Fruit fly (Drosophila melanogaster) whole organism, embryonic: Measurements from ENCODE around the gene CG45100.

Experiments used
- Ada2b ChIP-seq: fragments of 200-800 bp; sonication (Bioruptor generic); IDR thresholded peaks from 2 replicates; pipeline ENCODE4 v1.3.6; 2022; ENCODE audit warnings: missing biosample characterization, missing genetic modification characterization
- Awh ChIP-seq: fragments of 200-800 bp; sonication (Bioruptor generic); IDR thresholded peaks from 2 replicates; pipeline ENCODE4, ENCODE4 v1.3.6; 2022; ENCODE audit warnings: missing biosample characterization, missing genetic modification characterization
- BEAF-32 ChIP-seq: fragments of 200-800 bp; sonication (Bioruptor generic); optimal IDR thresholded peaks from 3 replicates; lab custom pipeline; 2017; ENCODE audit warnings: missing biosample characterization, missing genetic modification characterization, mild to moderate bottlenecking, moderate library complexity, missing genetic modification reagents
- BtbVII ChIP-seq: fragments of 200-800 bp; sonication (Bioruptor generic); optimal IDR thresholded peaks from 3 replicates; lab custom pipeline; 2017; ENCODE audit warnings: missing biosample characterization, mild to moderate bottlenecking, missing genetic modification characterization
- CG10274 ChIP-seq: fragments of 200-800 bp; sonication (Bioruptor generic); optimal IDR thresholded peaks from 3 replicates; lab custom pipeline; 2017; ENCODE audit warnings: missing biosample characterization, mild to moderate bottlenecking, missing genetic modification characterization
- CG11398 ChIP-seq: fragments of 200-800 bp; sonication (Bioruptor generic); optimal IDR thresholded peaks from 2 replicates; lab custom pipeline; 2016; ENCODE audit warnings: missing biosample characterization, missing genetic modification characterization
- CG11504 ChIP-seq: fragments of 200-800 bp; sonication (Bioruptor generic); optimal IDR thresholded peaks from 3 replicates; lab custom pipeline; 2019; ENCODE audit warnings: missing biosample characterization, mild to moderate bottlenecking, missing genetic modification characterization, moderate library complexity
- CG14860 ChIP-seq: fragments of 200-800 bp; sonication (Bioruptor generic); IDR thresholded peaks from 3 replicates; pipeline ENCODE4 v1.3.6; 2022; ENCODE audit warnings: missing biosample characterization, missing genetic modification characterization; ENCODE audit not compliant: partially characterized antibody
- CG14965 ChIP-seq: fragments of 200-800 bp; sonication (Bioruptor generic); optimal IDR thresholded peaks from 2 replicates; lab custom pipeline; 2016; ENCODE audit warnings: missing biosample characterization, missing genetic modification characterization, borderline replicate concordance
- CG15601 ChIP-seq: fragments of 200-800 bp; sonication (Bioruptor generic); optimal IDR thresholded peaks from 3 replicates; lab custom pipeline; 2019; ENCODE audit warnings: missing biosample characterization, mild to moderate bottlenecking, missing genetic modification characterization, moderate library complexity
- CG17359 ChIP-seq: fragments of 200-800 bp; sonication (Bioruptor generic); optimal IDR thresholded peaks from 3 replicates; lab custom pipeline; 2018; ENCODE audit warnings: missing biosample characterization, mild to moderate bottlenecking, missing genetic modification characterization, moderate library complexity
- CG17385 ChIP-seq: fragments of 200-800 bp; sonication (Bioruptor generic); optimal IDR thresholded peaks from 3 replicates; lab custom pipeline; 2018; ENCODE audit warnings: missing biosample characterization, mild to moderate bottlenecking, missing genetic modification characterization
- CG1832 ChIP-seq: fragments of 200-800 bp; sonication (Bioruptor generic); optimal IDR thresholded peaks from 2 replicates; lab custom pipeline; 2017; ENCODE audit warnings: missing biosample characterization, mild to moderate bottlenecking, missing genetic modification characterization, inconsistent platforms
- CG18599 ChIP-seq: fragments of 200-800 bp; sonication (Bioruptor generic); optimal IDR thresholded peaks from 3 replicates; lab custom pipeline; 2017; ENCODE audit warnings: missing biosample characterization, missing genetic modification characterization, mild to moderate bottlenecking, moderate library complexity, missing genetic modification reagents
- CG30431 ChIP-seq: fragments of 200-800 bp; sonication (Bioruptor generic); optimal IDR thresholded peaks from 2 replicates; lab custom pipeline; 2017; ENCODE audit warnings: missing biosample characterization, missing genetic modification characterization
- CG34422 ChIP-seq: fragments of 200-800 bp; sonication (Bioruptor generic); IDR thresholded peaks from 3 replicates; pipeline ENCODE4 v1.3.6; 2022; ENCODE audit warnings: missing biosample characterization, missing genetic modification characterization
- CG42726 ChIP-seq: fragments of 200-800 bp; sonication (Bioruptor generic); IDR thresholded peaks from 2 replicates; pipeline ENCODE4 v1.3.6; 2022; ENCODE audit warnings: missing biosample characterization, missing genetic modification characterization; ENCODE audit not compliant: partially characterized antibody
- CG4360 ChIP-seq: fragments of 200-800 bp; sonication (Bioruptor generic); IDR thresholded peaks from 2 replicates; pipeline ENCODE4 v1.3.6; 2022; ENCODE audit warnings: missing biosample characterization, missing genetic modification characterization
- CG5180 ChIP-seq: fragments of 200-800 bp; sonication (Bioruptor generic); optimal IDR thresholded peaks from 3 replicates; lab custom pipeline; 2017; ENCODE audit warnings: missing biosample characterization, missing genetic modification characterization, mild to moderate bottlenecking, moderate library complexity, missing genetic modification reagents
- CG6689 ChIP-seq: fragments of 200-800 bp; sonication (Bioruptor generic); IDR thresholded peaks from 2 replicates; pipeline ENCODE4 v1.3.6; 2022; ENCODE audit warnings: missing biosample characterization, missing genetic modification characterization
- CG8478 ChIP-seq: fragments of >200 bp; optimal IDR thresholded peaks from 2 replicates; lab custom pipeline; 2018
- CG9727 ChIP-seq: fragments of 200-800 bp; sonication (Bioruptor generic); optimal IDR thresholded peaks from 3 replicates; lab custom pipeline; 2017; ENCODE audit warnings: missing biosample characterization, mild to moderate bottlenecking, missing genetic modification characterization
- CG9817 ChIP-seq: fragments of 200-800 bp; sonication (Bioruptor generic); optimal IDR thresholded peaks from 2 replicates; lab custom pipeline; 2018; ENCODE audit warnings: missing biosample characterization, mild to moderate bottlenecking, missing genetic modification characterization, moderate library complexity
- Dbx ChIP-seq: fragments of 200-800 bp; sonication (Bioruptor generic); IDR thresholded peaks from 3 replicates; pipeline ENCODE4 v1.3.6; 2022; ENCODE audit warnings: missing biosample characterization, missing genetic modification characterization
- Doc2 ChIP-seq: fragments of 200-800 bp; sonication (Bioruptor generic); IDR thresholded peaks from 2 replicates; pipeline ENCODE4 v1.3.6; 2022; ENCODE audit warnings: missing biosample characterization, missing genetic modification characterization
- E2f1 ChIP-seq: fragments of 200-800 bp; sonication (Bioruptor generic); IDR thresholded peaks from 2 replicates; pipeline ENCODE4 v1.3.6; 2022; ENCODE audit warnings: missing biosample characterization, missing genetic modification characterization
- Ets97D ChIP-seq: fragments of 200-800 bp; sonication (Bioruptor generic); optimal IDR thresholded peaks from 3 replicates; lab custom pipeline; 2016; ENCODE audit warnings: missing biosample characterization, missing genetic modification characterization
- GATAe ChIP-seq: fragments of 200-800 bp; sonication (Bioruptor generic); conservative IDR thresholded peaks from 2 replicates; pipeline ENCODE4 v1.3.6; 2022; ENCODE audit warnings: missing biosample characterization, missing genetic modification characterization
- Gug ChIP-seq: fragments of 200-800 bp; sonication (Bioruptor generic); IDR thresholded peaks from 4 replicates; pipeline ENCODE4 v1.3.6; 2022; ENCODE audit warnings: missing biosample characterization, missing genetic modification characterization
- Hey ChIP-seq: fragments of 200-800 bp; sonication (Bioruptor generic); optimal IDR thresholded peaks from 3 replicates; lab custom pipeline; 2018; ENCODE audit warnings: missing biosample characterization, mild to moderate bottlenecking, missing genetic modification characterization
- Nf-YA ChIP-seq: fragments of 200-800 bp; sonication (Bioruptor generic); IDR thresholded peaks from 2 replicates; pipeline ENCODE4 v1.3.6; 2022; ENCODE audit warnings: missing biosample characterization, missing genetic modification characterization
- Oaz ChIP-seq: fragments of 200-800 bp; sonication (Bioruptor generic); IDR thresholded peaks from 2 replicates; pipeline ENCODE4 v1.3.6; 2022; ENCODE audit warnings: missing biosample characterization, missing genetic modification characterization
- Rx ChIP-seq: fragments of 200-800 bp; sonication (Bioruptor generic); IDR thresholded peaks from 2 replicates; pipeline ENCODE4 v1.3.6; 2022; ENCODE audit warnings: missing biosample characterization, missing genetic modification characterization
- Scr ChIP-seq: fragments of 200-800 bp; sonication (Bioruptor generic); IDR thresholded peaks from 2 replicates; pipeline ENCODE4 v1.3.6; 2022; ENCODE audit warnings: missing biosample characterization, missing genetic modification characterization; ENCODE audit not compliant: partially characterized antibody
- Sry-β ChIP-seq: fragments of 200-800 bp; sonication (Bioruptor generic); optimal IDR thresholded peaks from 2 replicates; lab custom pipeline; 2018; ENCODE audit warnings: missing biosample characterization, mild to moderate bottlenecking, missing genetic modification characterization, moderate library complexity
- ash1 ChIP-seq: fragments of 200-800 bp; sonication (Bioruptor generic); optimal IDR thresholded peaks from 2 replicates; lab custom pipeline; 2018; ENCODE audit warnings: missing biosample characterization, mild to moderate bottlenecking, missing genetic modification characterization
- btn ChIP-seq: fragments of 200-800 bp; sonication (Bioruptor generic); optimal IDR thresholded peaks from 2 replicates; lab custom pipeline; 2016; ENCODE audit warnings: missing biosample characterization, missing genetic modification characterization
- cg ChIP-seq: fragments of 200-800 bp; sonication (Bioruptor generic); optimal IDR thresholded peaks from 3 replicates; lab custom pipeline; 2019; ENCODE audit warnings: missing biosample characterization, mild to moderate bottlenecking, missing genetic modification characterization, moderate library complexity
- cwo ChIP-seq: fragments of 200-800 bp; sonication (Bioruptor generic); optimal IDR thresholded peaks from 3 replicates; lab custom pipeline; 2017; ENCODE audit warnings: missing biosample characterization, missing genetic modification characterization, mild to moderate bottlenecking, moderate library complexity, missing genetic modification reagents
- dm ChIP-seq: fragments of 200-800 bp; sonication (Bioruptor generic); optimal IDR thresholded peaks from 3 replicates; lab custom pipeline; 2016; ENCODE audit warnings: missing biosample characterization, missing genetic modification characterization
- gt ChIP-seq: fragments of 200-800 bp; sonication (Bioruptor generic); IDR thresholded peaks from 2 replicates; pipeline ENCODE4 v1.3.6; 2022; ENCODE audit warnings: missing biosample characterization, missing genetic modification characterization
- inv ChIP-seq: fragments of 200-800 bp; sonication (Bioruptor generic); IDR thresholded peaks from 2 replicates; pipeline ENCODE4 v1.3.6; 2022; ENCODE audit warnings: missing biosample characterization, missing genetic modification characterization; ENCODE audit not compliant: partially characterized antibody
- lola ChIP-seq, 3 experiments: fragments of >200 bp in 2 of 3; fragments of 200-800 bp in 1 of 3; sonication (Bioruptor generic) in 1 of 3; optimal IDR thresholded peaks; 2 replicates each; lab custom pipeline; 2017 to 2019; ENCODE audit warnings: missing biosample characterization in 3 of 3, missing genetic modification characterization in 3 of 3, mild to moderate bottlenecking in 1 of 3, moderate library complexity in 1 of 3
- maf-S ChIP-seq: fragments of 200-800 bp; sonication (Bioruptor generic); optimal IDR thresholded peaks from 2 replicates; lab custom pipeline; 2016; ENCODE audit warnings: missing biosample characterization, missing genetic modification characterization
- onecut ChIP-seq: fragments of 200-800 bp; sonication (Bioruptor generic); IDR thresholded peaks from 2 replicates; pipeline ENCODE4 v1.3.6; 2022; ENCODE audit warnings: missing biosample characterization, missing genetic modification characterization
- pan ChIP-seq, 4 experiments: fragments of >200 bp in 3 of 4; fragments of 200-800 bp in 1 of 4; sonication (Bioruptor generic) in 1 of 4; optimal IDR thresholded peaks in 3 of 4; IDR thresholded peaks in 1 of 4; 2 replicates each; pipeline versions ENCODE4 v1.3.6 to Lab custom; 2017 to 2022; ENCODE audit warnings: missing biosample characterization in 2 of 4, missing genetic modification characterization in 2 of 4, mixed read lengths in 1 of 4
- scrt ChIP-seq: fragments of 200-800 bp; sonication (Bioruptor generic); optimal IDR thresholded peaks from 2 replicates; lab custom pipeline; 2018; ENCODE audit warnings: missing biosample characterization, mild to moderate bottlenecking, missing genetic modification characterization, moderate library complexity
- tin ChIP-seq: fragments of 200-800 bp; sonication (Bioruptor generic); optimal IDR thresholded peaks from 3 replicates; lab custom pipeline; 2016; ENCODE audit warnings: missing biosample characterization, missing genetic modification characterization
- twi ChIP-seq: fragments of 200-800 bp; optimal IDR thresholded peaks from 2 replicates; lab custom pipeline; 2019; ENCODE audit warnings: missing biosample characterization, mild to moderate bottlenecking, missing genetic modification characterization, moderate library complexity
- zfh2 ChIP-seq: fragments of 200-800 bp; sonication (Bioruptor generic); optimal IDR thresholded peaks from 2 replicates; lab custom pipeline; 2016; ENCODE audit warnings: missing biosample characterization, missing genetic modification characterization

The CG45100 gene

dm6 chr3R:5523070-5523637, 48.8 kb upstream of the CG45100 start, which contains the start of the genes CG43845 and Nmdar1 (continued):
- TF ChIP-seq scrt (GFP tag; lab: Kevin White, UChicago) (peak; percentile 93), zfh2 (GFP tag; lab: Kevin White, UChicago) (no peak), CG9727 (GFP tag; lab: Kevin White, UChicago) (no peak), ash1 (GFP tag; lab: Kevin White, UChicago) (no peak), tin (no peak), Hey (no peak), CG15601 (tag; lab: Kevin White, UChicago) (no peak), CG8478 (lab: Kevin White, UChicago) (no peak), CG42726 (0 out of 2 replicates have a peak, but pooled peaks have one; percentile 5), Awh (no peak), Dbx (GFP tag; lab: Robert Waterston, UW) (peak; percentile 35; the same call in 1 of the 3 replicates), BtbVII (no peak), pan (optimal IDR thresholded peaks at IDR 0.05; lab: Kevin White, UChicago) (no peak), pan (GFP tag; optimal IDR thresholded peaks at IDR 0.05 in 1 of 2, IDR thresholded peaks at IDR 0.05 in 1 of 2) (no peak), Gug (no peak), CG6689 (GFP tag; lab: Robert Waterston, UW) (no peak), CG4360 (no peak), CG9817 (no peak), CG17359 (tag; lab: Kevin White, UChicago) (no peak), lola (GFP tag; optimal IDR thresholded peaks at IDR 0.05; lab: Kevin White, UChicago) (no peak), CG30431 (GFP tag; lab: Kevin White, UChicago) (no peak), gt (no peak), inv (no peak), CG11398 (GFP tag; lab: Kevin White, UChicago) (no peak), Ada2b (GFP tag; lab: Robert Waterston, UW) (no peak), Scr (0 out of 2 replicates have a peak, but pooled peaks have one; percentile 8), CG14965 (GFP tag; lab: Kevin White, UChicago) (no peak), GATAe (no peak), btn (no peak), CG10274 (GFP tag; lab: Kevin White, UChicago) (no peak), CG17385 (no peak), cwo (GFP tag; lab: Kevin White, UChicago) (no peak), Rx (GFP tag; lab: Robert Waterston, UW) (no peak), twi (tag; lab: Kevin White, UChicago) (no peak), cg (GFP tag; lab: Kevin White, UChicago) (peak; percentile 5), CG1832 (GFP tag; lab: Kevin White, UChicago) (no peak), CG34422 (peak; percentile 47; the same call in 1 of the 3 replicates), dm (GFP tag; lab: Kevin White, UChicago) (no peak), Oaz (GFP tag; lab: Robert Waterston, UW) (no peak), CG11504 (no peak), onecut (GFP tag; lab: Robert Waterston, UW) (no peak), maf-S (GFP tag; lab: Kevin White, UChicago) (no peak), CG14860 (GFP tag; lab: Robert Waterston, UW) (no peak), Sry-β (GFP tag; lab: Kevin White, UChicago) (no peak), E2f1 (GFP tag; lab: Robert Waterston, UW) (no peak), BEAF-32 (GFP tag; lab: Kevin White, UChicago) (no peak), Doc2 (GFP tag; lab: Robert Waterston, UW) (no peak), Nf-YA (GFP tag; lab: Robert Waterston, UW) (no peak), CG5180 (GFP tag; lab: Kevin White, UChicago) (no peak), CG18599 (peak; percentile 1), Ets97D (GFP tag; lab: Kevin White, UChicago) (no peak)
